Worm (Caenorhabditis elegans) whole organism, L3 larva: ENCODE measurements around the gene Y51H4A.24.

Experiments
- aly-2 ChIP-seq: fragments of 150-350 bp; optimal IDR thresholded peaks from 2 replicates; lab custom pipeline; 2014; ENCODE audit warnings: missing biosample characterization, missing genetic modification characterization
- egl-27 ChIP-seq: sonication (generic microtip); optimal IDR thresholded peaks from 4 replicates; lab custom pipeline; 2017; ENCODE audit warnings: missing biosample characterization, missing genetic modification reagents, missing genetic modification characterization
- fos-1 ChIP-seq: fragments of 150-350 bp; optimal IDR thresholded peaks from 2 replicates; lab custom pipeline; 2014; ENCODE audit warnings: missing biosample characterization, missing genetic modification characterization
- nfya-1 ChIP-seq: sonication (generic microtip); optimal IDR thresholded peaks from 2 replicates; lab custom pipeline; 2017; ENCODE audit warnings: missing genetic modification characterization, mild to moderate bottlenecking, missing compliant biosample characterization, antibody characterized with exemption, moderate library complexity; ENCODE audit not compliant: insufficient read depth
- nhr-237 ChIP-seq: fragments of 150-350 bp; optimal IDR thresholded peaks from 2 replicates; lab custom pipeline; 2014; ENCODE audit warnings: missing biosample characterization, missing genetic modification characterization
- nhr-43 ChIP-seq: sonication (generic microtip); optimal IDR thresholded peaks from 2 replicates; lab custom pipeline; 2016; ENCODE audit warnings: mild to moderate bottlenecking, missing genetic modification characterization, missing compliant biosample characterization; ENCODE audit not compliant: poor library complexity, severe bottlenecking
- snpc-4 ChIP-seq: fragments of 150-350 bp; optimal IDR thresholded peaks from 2 replicates; lab custom pipeline; 2014; ENCODE audit warnings: missing biosample characterization, missing genetic modification characterization
- unc-62 ChIP-seq: fragments of 150-350 bp; sonication (generic microtip); optimal IDR thresholded peaks from 4 replicates; lab custom pipeline; 2014; ENCODE audit warnings: missing biosample characterization, missing genetic modification reagents, missing genetic modification characterization
- ztf-11 ChIP-seq: fragments of 150-350 bp; optimal IDR thresholded peaks from 2 replicates; lab custom pipeline; 2014; ENCODE audit warnings: missing biosample characterization, missing genetic modification characterization

ce11 chrIV:16696422-16696821 is 44.2 kb downstream of the Y51H4A.24 start:
- TF ChIP-seq fos-1 (tag; lab: Kevin White, UChicago) (no peak), unc-62 (GFP tag; lab: Kevin White, UChicago) (no peak), aly-2 (no peak), snpc-4 (tag; lab: Kevin White, UChicago) (no peak), nhr-237 (tag; lab: Kevin White, UChicago) (no peak), nfya-1 (no peak), nhr-43 (no peak), ztf-11 (tag; lab: Kevin White, UChicago) (no peak), egl-27 (tag; lab: Kevin White, UChicago) (no peak)
